Worm (Caenorhabditis elegans): ENCODE data around the gene F02A9.1.
A peak's percentile ranks its signal among the peaks of the same experiment; 100 is the strongest.

The F02A9.1 gene

ce11 chrIII:9114649-9115048 is 37.0 kb upstream of the F02A9.1 start, which contains the start of gene ZK512.1:
Gene ZK512.1 (plus strand): TSS chrIII:9114949.
- no peak for TF ChIP-seq nhr-77 (tag; optimal IDR thresholded peaks at IDR 0.05)
- TF ChIP-seq mml-1 (tag; optimal IDR thresholded peaks at IDR 0.05) = no peak
- no peak for TF ChIP-seq ztf-4 (tag; optimal IDR thresholded peaks at IDR 0.05)
- TF ChIP-seq elt-3 (tag; optimal IDR thresholded peaks at IDR 0.05) = no peak
- TF ChIP-seq lsy-12 (tag; optimal IDR thresholded peaks at IDR 0.05) = no peak
- no peak for TF ChIP-seq hmg-11 (tag; optimal IDR thresholded peaks at IDR 0.05)
- TF ChIP-seq ceh-82 (tag; optimal IDR thresholded peaks at IDR 0.05) = no peak
- no peak for TF ChIP-seq ama-1 (optimal IDR thresholded peaks at IDR 0.05)
- TF ChIP-seq unc-62 (GFP tag; optimal IDR thresholded peaks at IDR 0.05) = no peak
- no peak for TF ChIP-seq ZK546.5 (tag; optimal IDR thresholded peaks at IDR 0.05)
- no peak for TF ChIP-seq fos-1 (tag; optimal IDR thresholded peaks at IDR 0.05)
- TF ChIP-seq unc-39 (tag; optimal IDR thresholded peaks at IDR 0.05) = no peak
- no peak for TF ChIP-seq lin-39 (tag; optimal IDR thresholded peaks at IDR 0.05)
- TF ChIP-seq pha-4 (tag; optimal IDR thresholded peaks at IDR 0.05) = no peak
- no peak for TF ChIP-seq nhr-25 (tag; optimal IDR thresholded peaks at IDR 0.05)
- TF ChIP-seq egl-5 (tag; optimal IDR thresholded peaks at IDR 0.05) = no peak

ce11 chrIII:9114076-9114475 is 36.5 kb upstream of the F02A9.1 start:
- TF ChIP-seq hmg-11 (tag; optimal IDR thresholded peaks at IDR 0.05) = no peak
- TF ChIP-seq fos-1 (tag; optimal IDR thresholded peaks at IDR 0.05) = no peak
- no peak for TF ChIP-seq nhr-76 (tag; optimal IDR thresholded peaks at IDR 0.05)
- TF ChIP-seq ZK546.5 (tag; optimal IDR thresholded peaks at IDR 0.05) = no peak
- TF ChIP-seq ama-1 (optimal IDR thresholded peaks at IDR 0.05) = no peak
- no peak for TF ChIP-seq aly-2 (tag; optimal IDR thresholded peaks at IDR 0.05)
- no peak for TF ChIP-seq jun-1 (tag; optimal IDR thresholded peaks at IDR 0.05)
- TF ChIP-seq unc-62 (GFP tag; optimal IDR thresholded peaks at IDR 0.05) = no peak

ce11 chrIII:9112479-9112878 is 34.9 kb upstream of the F02A9.1 start:
- TF ChIP-seq tbx-2 (tag; optimal IDR thresholded peaks at IDR 0.05) = no peak
- TF ChIP-seq nhr-77 (tag; optimal IDR thresholded peaks at IDR 0.05) = no peak
- no peak for TF ChIP-seq nhr-28 (tag; optimal IDR thresholded peaks at IDR 0.05)
- TF ChIP-seq fkh-10 (GFP tag; optimal IDR thresholded peaks at IDR 0.05) = no peak
- peak; percentile 17 for TF ChIP-seq nhr-25 (tag; optimal IDR thresholded peaks at IDR 0.05)
- TF ChIP-seq nhr-76 (tag; optimal IDR thresholded peaks at IDR 0.05) = no peak
- TF ChIP-seq eor-1 (tag; optimal IDR thresholded peaks at IDR 0.05) = no peak
- TF ChIP-seq R02D3.7 (tag; optimal IDR thresholded peaks at IDR 0.05) = no peak

ce11 chrIII:9110270-9110669 is 32.7 kb upstream of the F02A9.1 start:
- TF ChIP-seq daf-12 (tag; optimal IDR thresholded peaks at IDR 0.05) (no peak), nfya-1 (tag; optimal IDR thresholded peaks at IDR 0.05; ENCODE audit: insufficient read depth) (no peak), nhr-25 (tag; optimal IDR thresholded peaks at IDR 0.05) (peak; percentile 17), egl-5 (tag; optimal IDR thresholded peaks at IDR 0.05) (no peak), elt-2 (tag; optimal IDR thresholded peaks at IDR 0.05) (peak; percentile 46)

- no peak for TF ChIP-seq tbx-2 (tag; optimal IDR thresholded peaks at IDR 0.05)
- TF ChIP-seq nhr-77 (tag; optimal IDR thresholded peaks at IDR 0.05) = no peak
- TF ChIP-seq nhr-12 (tag; optimal IDR thresholded peaks at IDR 0.05) = no peak
- no peak for TF ChIP-seq ama-1 (optimal IDR thresholded peaks at IDR 0.05)
- TF ChIP-seq sea-2 (GFP tag; optimal IDR thresholded peaks at IDR 0.05) = no peak
- TF ChIP-seq pqm-1 (tag; optimal IDR thresholded peaks at IDR 0.05) = no peak
- TF ChIP-seq mdl-1 (tag; optimal IDR thresholded peaks at IDR 0.05) = no peak
These were observed 32.1 kb upstream of the F02A9.1 start for ce11 chrIII:9109726-9110125.

ce11 chrIII:9109172-9109571 is 31.6 kb upstream of the F02A9.1 start, which contains the start of gene cya-1:
Gene cya-1 (minus strand): TSS chrIII:9109272.
- TF ChIP-seq mdl-1 (tag; optimal IDR thresholded peaks at IDR 0.05) = no peak
- TF ChIP-seq pha-4 (tag; optimal IDR thresholded peaks at IDR 0.05) = no peak
- TF ChIP-seq unc-62 (GFP tag; optimal IDR thresholded peaks at IDR 0.05) = no peak
- TF ChIP-seq fos-1 (tag; optimal IDR thresholded peaks at IDR 0.05) = no peak
- TF ChIP-seq nfya-1 (tag; optimal IDR thresholded peaks at IDR 0.05; ENCODE audit: insufficient read depth) = no peak
- no peak for TF ChIP-seq nhr-11 (tag; optimal IDR thresholded peaks at IDR 0.05)
- TF ChIP-seq mml-1 (tag; optimal IDR thresholded peaks at IDR 0.05) = no peak
- TF ChIP-seq elt-3 (tag; optimal IDR thresholded peaks at IDR 0.05) = no peak
- no peak for TF ChIP-seq pqm-1 (tag; optimal IDR thresholded peaks at IDR 0.05)
